Worm (Caenorhabditis elegans): ENCODE measurements around the gene mcm-5.

DNA sequence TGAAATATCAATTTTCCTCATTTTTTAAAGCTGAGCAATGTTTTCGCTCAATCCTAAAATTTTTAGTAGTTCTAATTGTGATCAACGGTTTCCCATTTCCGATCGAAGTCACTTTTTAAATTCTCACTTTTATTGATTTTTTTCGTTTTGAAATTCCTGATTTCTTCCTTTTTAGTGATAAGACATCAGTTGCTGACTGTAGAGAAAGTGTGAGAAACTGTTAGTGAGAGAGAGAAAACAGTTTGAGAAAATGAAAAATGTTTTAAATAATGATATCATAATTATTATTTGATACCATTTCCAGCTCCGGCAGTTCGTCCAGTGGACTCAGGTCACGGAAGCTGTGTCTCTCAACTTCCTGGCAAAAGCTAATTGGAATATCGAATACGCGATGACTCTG lies 23.4 kb upstream of the mcm-5 start:
- no peak for TF ChIP-seq ztf-4 (tag; optimal IDR thresholded peaks at IDR 0.05)
- no peak for TF ChIP-seq unc-62 (GFP tag; optimal IDR thresholded peaks at IDR 0.05)
- no peak for TF ChIP-seq ceh-82 (tag; optimal IDR thresholded peaks at IDR 0.05)
- no peak for TF ChIP-seq nhr-237 (tag; optimal IDR thresholded peaks at IDR 0.05)
- no peak for TF ChIP-seq nhr-76 (tag; optimal IDR thresholded peaks at IDR 0.05)
